Worm (Caenorhabditis elegans) whole organism, L2 larva: ENCODE results near the gene F32A5.8.

Experiments
- F13H6.1 ChIP-seq: sonication (generic microtip); optimal IDR thresholded peaks from 2 replicates; lab custom pipeline; 2016; ENCODE audit warnings: missing genetic modification characterization, missing compliant biosample characterization
- ama-1 ChIP-seq: fragments of 150-350 bp; optimal IDR thresholded peaks from 2 replicates; lab custom pipeline; 2018; ENCODE audit warnings: inconsistent platforms
- elt-1 ChIP-seq: fragments of 150-350 bp; optimal IDR thresholded peaks from 2 replicates; lab custom pipeline; 2014; ENCODE audit warnings: missing biosample characterization, missing genetic modification characterization
- nhr-11 ChIP-seq: fragments of 150-350 bp; optimal IDR thresholded peaks from 2 replicates; lab custom pipeline; 2014; ENCODE audit warnings: missing biosample characterization, missing genetic modification characterization
- nhr-21 ChIP-seq: fragments of 150-350 bp; optimal IDR thresholded peaks from 2 replicates; lab custom pipeline; 2014; ENCODE audit warnings: missing biosample characterization, missing genetic modification characterization
- skn-1 ChIP-seq: sonication (generic microtip); optimal IDR thresholded peaks from 2 replicates; lab custom pipeline; 2017; ENCODE audit warnings: missing biosample characterization, missing genetic modification characterization
- sma-9 ChIP-seq, 2 experiments: fragments of 150-350 bp in 1 of 2; sonication (generic microtip) in 1 of 2; optimal IDR thresholded peaks; 2 replicates each; lab custom pipeline; 2014 to 2016; ENCODE audit warnings: missing genetic modification characterization in 2 of 2, mild to moderate bottlenecking in 1 of 2, missing biosample characterization in 1 of 2, missing compliant biosample characterization in 1 of 2, missing genetic modification reagents in 1 of 2, moderate library complexity in 1 of 2
- snpc-4 ChIP-seq: fragments of 150-350 bp; optimal IDR thresholded peaks from 2 replicates; lab custom pipeline; 2014; ENCODE audit warnings: missing biosample characterization, missing genetic modification characterization

F32A5.8 gene

DNA sequence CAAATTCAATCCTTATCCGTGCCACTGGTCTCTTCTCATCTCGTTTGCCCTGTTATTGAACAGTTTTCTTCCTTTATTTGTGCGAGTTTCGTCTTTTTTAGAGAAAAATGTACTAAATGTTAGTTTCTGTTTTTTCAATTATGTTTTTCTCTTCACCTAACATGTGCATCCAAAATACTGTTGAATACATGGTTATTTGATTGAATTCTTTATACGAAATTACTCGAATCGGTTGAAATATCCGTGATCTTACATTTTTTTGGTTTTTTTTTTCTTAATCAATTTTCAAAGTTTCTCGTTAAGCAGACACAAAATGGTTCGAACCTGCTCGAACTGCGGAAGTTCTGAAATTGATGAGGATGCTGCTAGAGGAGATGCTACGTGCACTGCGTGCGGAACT, 49.6 kb downstream of the F32A5.8 start, which contains the start of gene brf-1:
brf-1 (plus strand) TSS at position 301 of the 400 bp plus-strand sequence.
- TF ChIP-seq nhr-11 (no peak), skn-1 (tag; lab: Kevin White, UChicago) (no peak), F13H6.1 (tag; lab: Kevin White, UChicago) (no peak), snpc-4 (tag; lab: Kevin White, UChicago) (no peak), nhr-21 (tag; lab: Kevin White, UChicago) (no peak), elt-1 (tag; lab: Kevin White, UChicago) (no peak), ama-1 (no peak), sma-9 (GFP tag; optimal IDR thresholded peaks at IDR 0.05; lab: Kevin White, UChicago) (no peak), sma-9 (tag; optimal IDR thresholded peaks at IDR 0.05; lab: Kevin White, UChicago) (no peak)
- TF ChIP-seq, all 48 proteins: peak for 0
